Worm (Caenorhabditis elegans): ENCODE measurements around the gene msp-152.

msp-152 gene

ce11 chrII:4931286-4931685 is 1.5 kb upstream of the msp-152 start:
- TF ChIP-seq nhr-43 (tag; optimal IDR thresholded peaks at IDR 0.05; ENCODE audit: poor library complexity, severe bottlenecking) (no peak), tbx-2 (tag; optimal IDR thresholded peaks at IDR 0.05) (no peak), ztf-4 (tag; optimal IDR thresholded peaks at IDR 0.05) (no peak), sea-2 (GFP tag; optimal IDR thresholded peaks at IDR 0.05) (no peak), hmg-11 (tag; optimal IDR thresholded peaks at IDR 0.05) (no peak), fkh-2 (tag; optimal IDR thresholded peaks at IDR 0.05) (no peak), ceh-82 (tag; optimal IDR thresholded peaks at IDR 0.05) (no peak)

DNA sequence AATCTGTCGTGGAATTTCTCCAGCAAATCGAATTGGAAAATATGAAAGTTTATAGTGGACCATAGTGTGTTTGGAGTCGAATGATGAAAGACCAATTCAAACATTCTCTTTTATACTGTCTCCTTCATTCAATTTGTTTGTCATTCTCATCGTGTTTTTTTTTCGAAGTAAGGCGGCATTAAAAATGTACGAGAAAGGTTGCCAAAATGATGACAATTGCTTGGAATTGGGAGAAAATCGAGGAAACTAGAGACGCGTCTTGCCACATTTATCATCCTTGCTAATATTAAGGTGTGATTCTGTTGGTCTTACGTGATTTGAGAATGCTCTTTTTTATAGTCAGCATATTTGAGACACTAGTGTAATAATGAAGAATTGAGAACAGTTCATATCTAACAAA is 2.1 kb downstream of the msp-152 start, which contains the start of gene gst-30:
TSS of gene gst-30 (minus strand) at position 101 of the 400 bp plus-strand sequence.
- TF ChIP-seq nfya-1 (tag; optimal IDR thresholded peaks at IDR 0.05; ENCODE audit: insufficient read depth), result no peak
- TF ChIP-seq eor-1 (tag; optimal IDR thresholded peaks at IDR 0.05), result no peak
- no peak for TF ChIP-seq nhr-77 (tag; optimal IDR thresholded peaks at IDR 0.05)
- TF ChIP-seq nhr-28 (tag; optimal IDR thresholded peaks at IDR 0.05), result no peak
- no peak for TF ChIP-seq nhr-11 (tag; optimal IDR thresholded peaks at IDR 0.05)
- no peak for TF ChIP-seq nhr-43 (tag; optimal IDR thresholded peaks at IDR 0.05; ENCODE audit: poor library complexity, severe bottlenecking)
- no peak for TF ChIP-seq nhr-67 (tag; optimal IDR thresholded peaks at IDR 0.05)
- no peak for TF ChIP-seq elt-3 (tag; optimal IDR thresholded peaks at IDR 0.05)
- TF ChIP-seq aly-2 (tag; optimal IDR thresholded peaks at IDR 0.05), result no peak
- no peak for TF ChIP-seq egl-5 (tag; optimal IDR thresholded peaks at IDR 0.05)
- TF ChIP-seq nhr-12 (tag; optimal IDR thresholded peaks at IDR 0.05), result no peak

ce11 chrII:4935518-4935917 is 2.7 kb downstream of the msp-152 start, which contains the start of gene ZK546.5:
Gene ZK546.5 (plus strand): TSS chrII:4935818.
- TF ChIP-seq lin-15B (tag; optimal IDR thresholded peaks at IDR 0.05), result peak; percentile 1
- no peak for TF ChIP-seq ceh-9 (tag; optimal IDR thresholded peaks at IDR 0.05)
- peak; percentile 36 for TF ChIP-seq nfya-1 (tag; optimal IDR thresholded peaks at IDR 0.05; ENCODE audit: insufficient read depth)
- TF ChIP-seq ceh-82 (tag; optimal IDR thresholded peaks at IDR 0.05), result no peak

ce11 chrII:4937743-4938142 is 4.9 kb downstream of the msp-152 start, which contains the start of gene ZK546.4:
Gene ZK546.4 (plus strand): TSS chrII:4938043.
- TF ChIP-seq skn-1 (tag; optimal IDR thresholded peaks at IDR 0.05) (no peak), eor-1 (tag; optimal IDR thresholded peaks at IDR 0.05) (no peak), nhr-77 (tag; optimal IDR thresholded peaks at IDR 0.05) (no peak), sea-2 (GFP tag; optimal IDR thresholded peaks at IDR 0.05) (no peak), unc-62 (GFP tag; optimal IDR thresholded peaks at IDR 0.05) (no peak), elt-2 (tag; optimal IDR thresholded peaks at IDR 0.05) (no peak)

- TF ChIP-seq hmg-11 (tag; optimal IDR thresholded peaks at IDR 0.05) (no peak), unc-39 (tag; optimal IDR thresholded peaks at IDR 0.05) (no peak), pha-4 (tag; optimal IDR thresholded peaks at IDR 0.05) (no peak), pqm-1 (tag; optimal IDR thresholded peaks at IDR 0.05) (no peak), zag-1 (tag; optimal IDR thresholded peaks at IDR 0.05) (no peak), mml-1 (tag; optimal IDR thresholded peaks at IDR 0.05) (no peak), ceh-28 (tag; optimal IDR thresholded peaks at IDR 0.05) (no peak), egl-5 (tag; optimal IDR thresholded peaks at IDR 0.05) (no peak), fkh-10 (GFP tag; optimal IDR thresholded peaks at IDR 0.05) (no peak), nfya-1 (tag; optimal IDR thresholded peaks at IDR 0.05; ENCODE audit: insufficient read depth) (no peak)
These were observed 8.2 kb downstream of the msp-152 start, which contains the start of gene cblc-1 for ce11 chrII:4941050-4941449. Gene cblc-1 (minus strand): TSS chrII:4941150.

ce11 chrII:4941541-4942206 is 8.8 kb downstream of the msp-152 start, which contains the start of gene ZK546.19:
Gene ZK546.19 (plus strand): TSS chrII:4941726.
- TF ChIP-seq nhr-12 (tag; optimal IDR thresholded peaks at IDR 0.05) (no peak), fkh-2 (tag; optimal IDR thresholded peaks at IDR 0.05) (no peak), nhr-25 (tag; optimal IDR thresholded peaks at IDR 0.05) (no peak), aly-2 (tag; optimal IDR thresholded peaks at IDR 0.05) (no peak), elt-1 (tag; optimal IDR thresholded peaks at IDR 0.05) (peak; percentile 95), nhr-43 (tag; optimal IDR thresholded peaks at IDR 0.05; ENCODE audit: poor library complexity, severe bottlenecking) (no peak), ama-1 (optimal IDR thresholded peaks at IDR 0.05) (peak; percentile 24), nhr-23 (tag; optimal IDR thresholded peaks at IDR 0.05) (peak; percentile 28), pha-4 (tag; optimal IDR thresholded peaks at IDR 0.05) (peak; percentile 59), jun-1 (tag; optimal IDR thresholded peaks at IDR 0.05) (no peak), zag-1 (tag; optimal IDR thresholded peaks at IDR 0.05) (no peak), nfya-1 (tag; optimal IDR thresholded peaks at IDR 0.05; ENCODE audit: insufficient read depth) (peak; percentile 23), ztf-4 (tag; optimal IDR thresholded peaks at IDR 0.05) (no peak), elt-2 (tag; optimal IDR thresholded peaks at IDR 0.05) (peak; percentile 71), nhr-28 (tag; optimal IDR thresholded peaks at IDR 0.05) (no peak)

All from whole organism, L3 larva.